Fruit fly (Drosophila melanogaster) whole organism, embryonic: Measurements from ENCODE around the gene erm.

Experiments
- Awh ChIP-seq: fragments of 200-800 bp; sonication (Bioruptor generic); IDR thresholded peaks from 2 replicates; pipeline ENCODE4, ENCODE4 v1.3.6; 2022; ENCODE audit warnings: missing biosample characterization, missing genetic modification characterization
- Bdp1 ChIP-seq: fragments of 200-800 bp; sonication (Bioruptor generic); optimal IDR thresholded peaks from 3 replicates; lab custom pipeline; 2016; ENCODE audit warnings: missing biosample characterization, missing genetic modification characterization
- CG11093 ChIP-seq: fragments of 200-800 bp; sonication (Bioruptor generic); IDR thresholded peaks from 3 replicates; pipeline ENCODE4 v1.3.6; 2022; ENCODE audit warnings: missing biosample characterization, missing genetic modification characterization
- CG11456 ChIP-seq: fragments of 200-800 bp; sonication (Bioruptor generic); IDR thresholded peaks from 3 replicates; pipeline ENCODE4 v1.3.6; 2022; ENCODE audit warnings: missing biosample characterization, missing genetic modification characterization
- CG13775 ChIP-seq: fragments of 200-800 bp; sonication (Bioruptor generic); optimal IDR thresholded peaks from 3 replicates; lab custom pipeline; 2017; ENCODE audit warnings: missing biosample characterization, mild to moderate bottlenecking, missing genetic modification characterization
- CG17359 ChIP-seq: fragments of 200-800 bp; sonication (Bioruptor generic); optimal IDR thresholded peaks from 3 replicates; lab custom pipeline; 2018; ENCODE audit warnings: missing biosample characterization, mild to moderate bottlenecking, missing genetic modification characterization, moderate library complexity
- CG3065 ChIP-seq: fragments of 200-800 bp; sonication (Bioruptor generic); optimal IDR thresholded peaks from 2 replicates; lab custom pipeline; 2016; ENCODE audit warnings: missing biosample characterization, missing genetic modification characterization
- CG3163 ChIP-seq: fragments of 200-800 bp; sonication (Bioruptor generic); optimal IDR thresholded peaks from 3 replicates; lab custom pipeline; 2016; ENCODE audit warnings: missing biosample characterization, missing genetic modification characterization
- CG3995 ChIP-seq: fragments of 200-800 bp; sonication (Bioruptor generic); optimal IDR thresholded peaks from 3 replicates; lab custom pipeline; 2016; ENCODE audit warnings: missing biosample characterization, missing genetic modification characterization
- CG4854 ChIP-seq: fragments of 200-800 bp; sonication (Bioruptor generic); optimal IDR thresholded peaks from 2 replicates; lab custom pipeline; 2016; ENCODE audit warnings: missing biosample characterization, missing genetic modification characterization, inconsistent platforms
- CG9727 ChIP-seq: fragments of 200-800 bp; sonication (Bioruptor generic); optimal IDR thresholded peaks from 3 replicates; lab custom pipeline; 2017; ENCODE audit warnings: missing biosample characterization, mild to moderate bottlenecking, missing genetic modification characterization
- CoRest ChIP-seq: fragments of 200-800 bp; sonication (Bioruptor generic); optimal IDR thresholded peaks from 3 replicates; lab custom pipeline; 2018; ENCODE audit warnings: missing biosample characterization, mild to moderate bottlenecking, missing genetic modification characterization, moderate library complexity
- CrebB ChIP-seq: fragments of 200-800 bp; sonication (Bioruptor generic); optimal IDR thresholded peaks from 3 replicates; lab custom pipeline; 2018; ENCODE audit warnings: missing biosample characterization, mild to moderate bottlenecking, missing genetic modification characterization
- Deaf1 ChIP-seq: fragments of 200-800 bp; optimal IDR thresholded peaks from 3 replicates; lab custom pipeline; 2019; ENCODE audit warnings: missing biosample characterization, mild to moderate bottlenecking, missing genetic modification characterization, moderate library complexity
- Doc3 ChIP-seq: fragments of 200-800 bp; sonication (Bioruptor generic); IDR thresholded peaks from 3 replicates; pipeline ENCODE4 v1.3.6; 2022; ENCODE audit warnings: missing biosample characterization, missing genetic modification characterization; ENCODE audit not compliant: partially characterized antibody
- Ets65A ChIP-seq: fragments of 200-800 bp; sonication (Bioruptor generic); peaks from one replicate; lab custom pipeline; 2016; ENCODE audit warnings: missing biosample characterization, missing genetic modification characterization
- HHEX ChIP-seq: fragments of 200-800 bp; sonication (Bioruptor generic); optimal IDR thresholded peaks from 3 replicates; lab custom pipeline; 2017; ENCODE audit warnings: missing biosample characterization, mild to moderate bottlenecking, missing genetic modification characterization, missing genetic modification reagents
- Hmr ChIP-seq: fragments of 200-800 bp; sonication (Bioruptor generic); optimal IDR thresholded peaks from 3 replicates; lab custom pipeline; 2017; ENCODE audit warnings: mild to moderate bottlenecking, missing biosample characterization, missing genetic modification reagents, missing genetic modification characterization
- Mes4 ChIP-seq: fragments of 200-800 bp; sonication (Bioruptor generic); optimal IDR thresholded peaks from 2 replicates; lab custom pipeline; 2016; ENCODE audit warnings: missing biosample characterization, missing genetic modification characterization
- Nf-YB ChIP-seq: fragments of 200-800 bp; sonication (Bioruptor generic); optimal IDR thresholded peaks from 3 replicates; lab custom pipeline; 2019; ENCODE audit warnings: missing biosample characterization, mild to moderate bottlenecking, missing genetic modification characterization, moderate library complexity
- Nf-YC ChIP-seq: fragments of 200-800 bp; optimal IDR thresholded peaks from 3 replicates; lab custom pipeline; 2019; ENCODE audit warnings: missing biosample characterization, mild to moderate bottlenecking, missing genetic modification characterization, moderate library complexity
- Oli ChIP-seq: fragments of 200-800 bp; sonication (Bioruptor generic); optimal IDR thresholded peaks from 2 replicates; lab custom pipeline; 2018; ENCODE audit warnings: missing biosample characterization, mild to moderate bottlenecking, missing genetic modification characterization, moderate library complexity
- Optix ChIP-seq: fragments of 200-800 bp; sonication (Bioruptor generic); IDR thresholded peaks from 3 replicates; pipeline ENCODE4 v1.3.6; 2022; ENCODE audit warnings: missing biosample characterization, missing genetic modification characterization
- Pdp1 ChIP-seq, 2 experiments: fragments of 200-800 bp; sonication (Bioruptor generic); optimal IDR thresholded peaks; 3 replicates each; lab custom pipeline; 2016; ENCODE audit warnings: missing biosample characterization in 2 of 2, missing genetic modification characterization in 2 of 2, mild to moderate bottlenecking in 1 of 2, moderate library complexity in 1 of 2
- Scr ChIP-seq: fragments of 200-800 bp; sonication (Bioruptor generic); IDR thresholded peaks from 2 replicates; pipeline ENCODE4 v1.3.6; 2022; ENCODE audit warnings: missing biosample characterization, missing genetic modification characterization; ENCODE audit not compliant: partially characterized antibody
- Vsx1 ChIP-seq: fragments of 200-800 bp; sonication (Bioruptor generic); optimal IDR thresholded peaks from 2 replicates; lab custom pipeline; 2017; ENCODE audit warnings: missing biosample characterization, mild to moderate bottlenecking, missing genetic modification characterization, missing genetic modification reagents
- amos ChIP-seq: fragments of 200-800 bp; sonication (Bioruptor generic); IDR thresholded peaks from 2 replicates; pipeline ENCODE4 v1.3.6; 2022; ENCODE audit warnings: missing biosample characterization, missing genetic modification characterization; ENCODE audit not compliant: partially characterized antibody
- ap ChIP-seq: fragments of 200-800 bp; sonication (Bioruptor generic); IDR thresholded peaks from 2 replicates; pipeline ENCODE4 v1.3.6; 2022; ENCODE audit warnings: missing biosample characterization, missing genetic modification characterization
- cas ChIP-seq: fragments of 200-800 bp; sonication (Bioruptor generic); IDR thresholded peaks from 2 replicates; pipeline ENCODE4 v1.3.6; 2022; ENCODE audit warnings: missing biosample characterization, missing genetic modification characterization
- dati ChIP-seq: fragments of 200-800 bp; sonication (Bioruptor generic); IDR thresholded peaks from 2 replicates; pipeline ENCODE4 v1.3.6; 2022; ENCODE audit warnings: missing biosample characterization, missing genetic modification characterization
- fu2 ChIP-seq: fragments of 200-800 bp; sonication (Bioruptor generic); optimal IDR thresholded peaks from 2 replicates; lab custom pipeline; 2016; ENCODE audit warnings: missing biosample characterization, missing genetic modification characterization
- gcm ChIP-seq: fragments of 200-800 bp; sonication (Bioruptor generic); optimal IDR thresholded peaks from 2 replicates; lab custom pipeline; 2019; ENCODE audit warnings: missing biosample characterization, mild to moderate bottlenecking, missing genetic modification characterization, moderate library complexity
- gcm2 ChIP-seq: fragments of 200-800 bp; sonication (Bioruptor generic); optimal IDR thresholded peaks from 2 replicates; lab custom pipeline; 2016; ENCODE audit warnings: missing biosample characterization, missing genetic modification characterization
- gro ChIP-seq: fragments of 200-800 bp; sonication (Bioruptor generic); optimal IDR thresholded peaks from 2 replicates; lab custom pipeline; 2016; ENCODE audit warnings: missing biosample characterization, missing genetic modification characterization
- gsb-n ChIP-seq: fragments of 200-800 bp; sonication (Bioruptor generic); optimal IDR thresholded peaks from 3 replicates; lab custom pipeline; 2018; ENCODE audit warnings: missing biosample characterization, mild to moderate bottlenecking, missing genetic modification characterization
- knrl ChIP-seq: fragments of 200-800 bp; sonication (Bioruptor generic); IDR thresholded peaks from 3 replicates; pipeline ENCODE4 v1.3.6; 2022; ENCODE audit warnings: missing biosample characterization, missing genetic modification characterization; ENCODE audit not compliant: partially characterized antibody
- lbe ChIP-seq: fragments of 200-800 bp; sonication (Bioruptor generic); optimal IDR thresholded peaks from 2 replicates; lab custom pipeline; 2016; ENCODE audit warnings: missing biosample characterization, mild to moderate bottlenecking, missing genetic modification characterization
- nom ChIP-seq: fragments of 200-800 bp; sonication (Bioruptor generic); optimal IDR thresholded peaks from 2 replicates; lab custom pipeline; 2017; ENCODE audit warnings: missing biosample characterization, missing genetic modification characterization, mild to moderate bottlenecking, moderate library complexity, missing genetic modification reagents
- prd ChIP-seq, 3 experiments: fragments of >200 bp in 2 of 3; fragments of 200-800 bp in 1 of 3; sonication (Bioruptor generic) in 1 of 3; optimal IDR thresholded peaks in 2 of 3; IDR thresholded peaks in 1 of 3; 2 replicates in 2 of 3; 3 replicates in 1 of 3; pipeline versions ENCODE4 v1.3.6 to Lab custom; 2017 to 2022; ENCODE audit warnings: missing biosample characterization in 1 of 3, missing genetic modification characterization in 1 of 3
- sens ChIP-seq: fragments of 200-800 bp; sonication (Bioruptor generic); peaks from one replicate; lab custom pipeline; 2016; ENCODE audit warnings: missing biosample characterization, missing genetic modification characterization
- seq ChIP-seq: fragments of 200-800 bp; sonication (Bioruptor generic); IDR thresholded peaks from 2 replicates; pipeline ENCODE4 v1.3.6; 2022; ENCODE audit warnings: missing biosample characterization, missing genetic modification characterization
- vvl ChIP-seq: fragments of 200-800 bp; sonication (Bioruptor generic); IDR thresholded peaks from 2 replicates; pipeline ENCODE4 v1.3.6; 2022; ENCODE audit warnings: missing biosample characterization, missing genetic modification characterization
- z ChIP-seq: fragments of 200-800 bp; sonication (Bioruptor generic); IDR thresholded peaks from 3 replicates; pipeline ENCODE4 v1.3.6; 2022; ENCODE audit warnings: missing biosample characterization, missing genetic modification characterization

The erm gene

DNA sequence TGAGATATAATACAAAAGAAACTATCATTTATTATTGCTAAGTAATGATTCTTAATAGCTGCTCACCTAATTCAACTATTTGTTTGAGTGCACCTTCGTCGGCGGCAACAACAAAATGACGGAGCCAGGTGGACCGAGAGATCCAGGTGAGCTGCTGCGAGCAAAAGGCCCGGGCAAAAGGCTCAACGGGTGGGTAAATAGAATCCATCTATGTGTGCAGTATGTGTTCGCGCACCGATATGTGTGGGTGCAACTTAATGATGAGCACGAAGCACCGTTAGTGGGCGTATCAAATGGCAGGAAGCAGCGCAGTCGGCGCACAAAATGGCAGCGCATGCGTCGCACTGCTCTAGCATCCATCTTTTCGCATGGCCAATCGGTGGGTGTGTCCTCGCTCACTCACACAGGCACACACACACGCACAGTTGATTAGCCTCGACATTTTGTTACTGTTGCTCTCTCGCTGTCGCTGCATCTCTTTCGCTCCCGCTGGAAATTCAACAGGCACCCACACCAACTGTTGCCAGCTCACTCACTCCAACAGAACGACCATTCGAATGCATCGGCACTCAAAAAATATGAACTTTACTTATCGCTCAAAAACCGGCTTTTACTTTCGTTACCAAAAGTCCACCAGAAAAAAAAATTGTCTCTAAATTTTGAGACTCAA, 2.4 kb upstream of the erm start (continued):
- TF ChIP-seq sens (GFP tag; lab: Kevin White, UChicago) = peak; percentile 65
- peak; percentile 59 for TF ChIP-seq Deaf1 (tag; lab: Kevin White, UChicago)
- TF ChIP-seq prd (optimal IDR thresholded peaks at IDR 0.05; lab: Kevin White, UChicago) = no peak
- peak; percentile 43; the same call in 1 of the 3 replicates for TF ChIP-seq prd (GFP tag; IDR thresholded peaks at IDR 0.05; lab: Robert Waterston, UW)
- TF ChIP-seq vvl (GFP tag; lab: Robert Waterston, UW) = peak; percentile 31; the same call in 1 of the 2 replicates
- TF ChIP-seq z (GFP tag; lab: Robert Waterston, UW) = peak; percentile 82
- TF ChIP-seq dati = no peak
- TF ChIP-seq Scr (GFP tag; lab: Robert Waterston, UW) = peak; percentile 39; the same call in 1 of the 2 replicates
- TF ChIP-seq amos = peak; percentile 32; the same call in 1 of the 2 replicates
- no peak for TF ChIP-seq gro
- TF ChIP-seq Vsx1 = peak; percentile 99
- TF ChIP-seq, all 482 proteins: peak for 55

DNA sequence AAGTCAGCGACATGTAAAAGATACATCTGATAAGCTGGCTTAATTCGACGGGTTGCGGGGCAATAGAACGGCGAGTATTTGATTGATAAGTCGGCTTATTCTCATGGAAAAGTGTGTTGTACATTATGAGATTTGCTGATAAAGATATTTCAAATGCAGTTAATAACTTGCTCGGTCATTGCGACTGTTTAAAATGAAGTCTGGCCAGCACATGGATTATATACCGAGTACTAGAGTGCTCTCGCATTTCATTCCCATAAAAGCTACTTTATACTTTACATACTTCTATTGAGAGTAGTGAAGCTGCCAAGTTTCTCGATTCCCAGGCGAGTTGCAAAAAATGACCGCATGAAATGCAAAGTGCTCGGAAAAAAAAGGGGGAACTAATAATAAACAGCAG, 2.3 kb downstream of the erm start:
- TF ChIP-seq Ets65A (peak; percentile 57), ap (GFP tag; lab: Robert Waterston, UW) (no peak), Pdp1 (GFP tag; optimal IDR thresholded peaks at IDR 0.05; lab: Kevin White, UChicago) (peak in 1 of 2 experiments; percentile 71), Oli (tag; lab: Kevin White, UChicago) (no peak), HHEX (GFP tag; lab: Kevin White, UChicago) (no peak), Bdp1 (GFP tag; lab: Kevin White, UChicago) (no peak), CG3163 (GFP tag; lab: Kevin White, UChicago) (no peak)

- TF ChIP-seq Nf-YC (tag; lab: Kevin White, UChicago) (peak; percentile 76), Hmr (GFP tag; lab: Kevin White, UChicago) (no peak), cas (GFP tag; lab: Robert Waterston, UW) (no peak), gcm2 (GFP tag; lab: Kevin White, UChicago) (no peak), nom (GFP tag; lab: Kevin White, UChicago) (no peak), Doc3 (GFP tag; lab: Robert Waterston, UW) (no peak), lbe (GFP tag; lab: Kevin White, UChicago) (no peak), CG13775 (GFP tag; lab: Kevin White, UChicago) (no peak), CoRest (tag; lab: Kevin White, UChicago) (no peak), Optix (no peak), gsb-n (peak; percentile 67), CG9727 (GFP tag; lab: Kevin White, UChicago) (no peak), CG3065 (GFP tag; lab: Kevin White, UChicago) (no peak), CG3995 (GFP tag; lab: Kevin White, UChicago) (no peak), Mes4 (GFP tag; lab: Kevin White, UChicago) (no peak), Awh (GFP tag; lab: Robert Waterston, UW) (no peak), knrl (no peak), gcm (peak; percentile 44), CG11093 (no peak), CG4854 (no peak), seq (GFP tag; lab: Robert Waterston, UW) (peak; percentile 64; the same call in 1 of the 2 replicates), CrebB (tag; lab: Kevin White, UChicago) (no peak), fu2 (GFP tag; lab: Kevin White, UChicago) (no peak), CG11456 (GFP tag; lab: Robert Waterston, UW) (0 out of 3 replicates have a peak, but pooled peaks have one; percentile 5), Nf-YB (GFP tag; lab: Kevin White, UChicago) (peak; percentile 83), CG17359 (tag; lab: Kevin White, UChicago) (no peak)
- TF ChIP-seq, all 482 proteins: peak for 6
These were observed 2.9 kb downstream of the erm start for dm6 chr2L:1967301-1967700.
